Comparison of ENCODE assay signal across 3 worm cellular contexts in genomic region chrIV:17207864-17208263, ce11.
A peak's percentile ranks its signal among the peaks of the same experiment; 100 is the strongest.
TF ChIP-seq lines count a peak whose summit lies in the region.

No protein-coding gene starts in this region.

TF ChIP-seq in whole organism, L1 larva, 84 proteins besides CTCF, POLR2A, EP300 and RAD21:
- TF ChIP-seq elt-2 (tag; optimal IDR thresholded peaks at IDR 0.05; lab: Kevin White, UChicago) (peak; percentile 4), mef-2 (tag; optimal IDR thresholded peaks at IDR 0.05; lab: Kevin White, UChicago) (no peak)

TF ChIP-seq in whole organism, L3 larva, 47 proteins besides CTCF, POLR2A, EP300 and RAD21:
- TF ChIP-seq lsy-12 (tag; optimal IDR thresholded peaks at IDR 0.05; lab: Kevin White, UChicago): no peak
- no peak for TF ChIP-seq mml-1 (tag; optimal IDR thresholded peaks at IDR 0.05; lab: Kevin White, UChicago)
- TF ChIP-seq fkh-10 (GFP tag; optimal IDR thresholded peaks at IDR 0.05; lab: Kevin White, UChicago): no peak
- TF ChIP-seq pha-4 (tag; optimal IDR thresholded peaks at IDR 0.05; lab: Kevin White, UChicago): peak; percentile 56
- TF ChIP-seq mdl-1 (tag; optimal IDR thresholded peaks at IDR 0.05; lab: Kevin White, UChicago): no peak
- peak; percentile 34 for TF ChIP-seq pqm-1 (tag; optimal IDR thresholded peaks at IDR 0.05; lab: Kevin White, UChicago)
- no peak for TF ChIP-seq egl-5 (tag; optimal IDR thresholded peaks at IDR 0.05; lab: Kevin White, UChicago)
- no peak for TF ChIP-seq nhr-25 (tag; optimal IDR thresholded peaks at IDR 0.05; lab: Kevin White, UChicago)
- TF ChIP-seq ceh-9 (tag; optimal IDR thresholded peaks at IDR 0.05; lab: Kevin White, UChicago): no peak
- no peak for TF ChIP-seq elt-3 (tag; optimal IDR thresholded peaks at IDR 0.05; lab: Kevin White, UChicago)
- TF ChIP-seq nhr-28 (tag; optimal IDR thresholded peaks at IDR 0.05; lab: Kevin White, UChicago): no peak
- TF ChIP-seq aly-2 (tag; optimal IDR thresholded peaks at IDR 0.05; lab: Kevin White, UChicago): no peak
- no peak for TF ChIP-seq snpc-4 (tag; optimal IDR thresholded peaks at IDR 0.05; lab: Kevin White, UChicago)
- no peak for TF ChIP-seq fkh-2 (tag; optimal IDR thresholded peaks at IDR 0.05; lab: Kevin White, UChicago)
- TF ChIP-seq ceh-82 (tag; optimal IDR thresholded peaks at IDR 0.05; lab: Kevin White, UChicago): no peak
- no peak for TF ChIP-seq unc-39 (tag; optimal IDR thresholded peaks at IDR 0.05; lab: Kevin White, UChicago)
- TF ChIP-seq nhr-12 (tag; optimal IDR thresholded peaks at IDR 0.05; lab: Kevin White, UChicago): no peak
- no peak for TF ChIP-seq lin-15B (tag; optimal IDR thresholded peaks at IDR 0.05; lab: Kevin White, UChicago)

TF ChIP-seq in whole organism, L4 larva, 104 proteins besides CTCF, POLR2A, EP300 and RAD21:
- TF ChIP-seq snpc-1.2 (GFP tag; IDR thresholded peaks at IDR 0.05; lab: Robert Waterston, UW) (no peak), dve-1 (tag; optimal IDR thresholded peaks at IDR 0.05; lab: Kevin White, UChicago; ENCODE audit: insufficient read depth) (peak; percentile 37), daf-19 (GFP tag; conservative IDR thresholded peaks at IDR 0.05; lab: Robert Waterston, UW) (no peak), unc-62 (GFP tag; optimal IDR thresholded peaks at IDR 0.05 in 1 of 2; lab: Kevin White, UChicago) (peak in 1 of 2 experiments; percentile 79), unc-62 (tag; optimal IDR thresholded peaks at IDR 0.05; lab: Kevin White, UChicago) (no peak), ceh-32 (tag; optimal IDR thresholded peaks at IDR 0.05; lab: Kevin White, UChicago; ENCODE audit: poor library complexity) (no peak), daf-16 (GFP tag; optimal IDR thresholded peaks at IDR 0.05; lab: Kevin White, UChicago) (no peak), daf-16 (tag; optimal IDR thresholded peaks at IDR 0.05; lab: Kevin White, UChicago) (peak; percentile 30), F37D6.2 (tag; optimal IDR thresholded peaks at IDR 0.05; lab: Kevin White, UChicago) (no peak), nhr-28 (tag; optimal IDR thresholded peaks at IDR 0.05; lab: Kevin White, UChicago) (no peak)
